Worm (Caenorhabditis elegans) whole organism, dauer: ENCODE measurements around the gene ugt-48.

Source experiments
- unc-62 ChIP-seq: sonication (generic microtip); optimal IDR thresholded peaks from 2 replicates; lab custom pipeline; 2017; ENCODE audit warnings: missing biosample characterization, missing genetic modification reagents, missing genetic modification characterization

ugt-48 gene

ce11 chrV:5570433-5570832 is 22.6 kb upstream of the ugt-48 start, which contains the start of gene glb-6:
Gene glb-6 (minus strand): TSS chrV:5570533.
- TF ChIP-seq unc-62 (GFP tag; lab: Kevin White, UChicago), result no peak

ce11 chrV:5567119-5567518 is 19.3 kb upstream of the ugt-48 start, which contains the start of gene C18C4.7:
Gene C18C4.7 (minus strand): TSS chrV:5567219.
- TF ChIP-seq unc-62 (GFP tag; lab: Kevin White, UChicago), result no peak

ce11 chrV:5559882-5560281 is 12.0 kb upstream of the ugt-48 start:
- no peak for TF ChIP-seq unc-62 (GFP tag; lab: Kevin White, UChicago)

- no peak for TF ChIP-seq unc-62 (GFP tag; lab: Kevin White, UChicago)
Observed at ce11 chrV:5558590-5558989, 10.7 kb upstream of the ugt-48 start, which contains the start of gene glb-5. Gene glb-5 (plus strand): TSS chrV:5558890.

- TF ChIP-seq unc-62 (GFP tag; lab: Kevin White, UChicago), result no peak
Observed at ce11 chrV:5548497-5548896, 635 bp upstream of the ugt-48 start.

ce11 chrV:5538500-5538899 is 9.4 kb downstream of the ugt-48 start, which contains the start of gene cft-1:
Gene cft-1 (plus strand): TSS chrV:5538800.
- no peak for TF ChIP-seq unc-62 (GFP tag; lab: Kevin White, UChicago)

- TF ChIP-seq unc-62 (GFP tag; lab: Kevin White, UChicago), result no peak
Observed at ce11 chrV:5536240-5536811, 11.5 kb downstream of the ugt-48 start, which contains the start of the genes cox-16 and syp-2. Gene cox-16 (minus strand): TSS chrV:5536243. Gene syp-2 (plus strand): TSS chrV:5536487.

ce11 chrV:5535774-5536173 is 12.1 kb downstream of the ugt-48 start, which contains the start of gene C24G6.8:
Gene C24G6.8 (minus strand): TSS chrV:5535874.
- no peak for TF ChIP-seq unc-62 (GFP tag; lab: Kevin White, UChicago)

ce11 chrV:5533755-5534154 is 14.1 kb downstream of the ugt-48 start, which contains the start of gene grl-1:
Gene grl-1 (minus strand): TSS chrV:5533855.
- TF ChIP-seq unc-62 (GFP tag; lab: Kevin White, UChicago), result no peak

ce11 chrV:5527694-5528093 is 20.2 kb downstream of the ugt-48 start:
- TF ChIP-seq unc-62 (GFP tag; lab: Kevin White, UChicago), result no peak

- no peak for TF ChIP-seq unc-62 (GFP tag; lab: Kevin White, UChicago)
Observed at ce11 chrV:5525208-5525607, 22.7 kb downstream of the ugt-48 start.

- no peak for TF ChIP-seq unc-62 (GFP tag; lab: Kevin White, UChicago)
Observed at ce11 chrV:5523260-5523659, 24.6 kb downstream of the ugt-48 start.

ce11 chrV:5521735-5522241 is 26.1 kb downstream of the ugt-48 start, which contains the start of gene hir-1:
Gene hir-1 (plus strand): TSS chrV:5522139.
- TF ChIP-seq unc-62 (GFP tag; lab: Kevin White, UChicago), result no peak

ce11 chrV:5513630-5514378 is 34.1 kb downstream of the ugt-48 start, which contains the start of the genes hpo-15 and mms-19:
Gene hpo-15 (minus strand): TSS chrV:5513830.
Gene mms-19 (plus strand): TSS chrV:5514348.
- TF ChIP-seq unc-62 (GFP tag; lab: Kevin White, UChicago), result no peak

- TF ChIP-seq unc-62 (GFP tag; lab: Kevin White, UChicago), result no peak
Observed at ce11 chrV:5512559-5512958, 35.3 kb downstream of the ugt-48 start.

ce11 chrV:5511720-5512119 is 36.1 kb downstream of the ugt-48 start:
- no peak for TF ChIP-seq unc-62 (GFP tag; lab: Kevin White, UChicago)
